Worm (Caenorhabditis elegans): ENCODE results near the gene C31A11.13.

The C31A11.13 gene

DNA sequence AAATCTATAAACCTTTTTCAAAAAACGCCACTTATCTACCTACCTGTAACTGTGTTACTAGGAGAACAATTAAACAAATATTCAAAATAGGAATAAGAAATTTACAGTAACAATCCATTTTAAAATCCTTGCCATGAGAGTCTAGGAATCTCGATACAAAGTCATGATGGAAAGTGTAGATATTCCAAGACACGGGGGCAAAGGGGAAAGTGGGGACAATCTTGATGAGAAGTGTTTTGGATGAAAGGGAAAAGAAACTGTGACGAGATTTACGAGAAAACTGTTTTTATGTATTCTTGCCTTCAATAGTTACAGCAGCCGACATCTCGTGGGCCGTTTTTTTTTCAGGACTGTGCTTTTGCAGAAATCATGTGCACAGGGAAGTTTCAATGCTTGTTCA is 20.2 kb downstream of the C31A11.13 start, which contains the start of gene F28G4.2:
Gene F28G4.2, minus strand, starts transcription at position 175 of the 400 bp plus-strand sequence.
- no peak for TF ChIP-seq ets-7 (tag; optimal IDR thresholded peaks at IDR 0.05)
- TF ChIP-seq hmbx-1 (tag; optimal IDR thresholded peaks at IDR 0.05), result no peak
- no peak for TF ChIP-seq ama-1 (optimal IDR thresholded peaks at IDR 0.05)

DNA sequence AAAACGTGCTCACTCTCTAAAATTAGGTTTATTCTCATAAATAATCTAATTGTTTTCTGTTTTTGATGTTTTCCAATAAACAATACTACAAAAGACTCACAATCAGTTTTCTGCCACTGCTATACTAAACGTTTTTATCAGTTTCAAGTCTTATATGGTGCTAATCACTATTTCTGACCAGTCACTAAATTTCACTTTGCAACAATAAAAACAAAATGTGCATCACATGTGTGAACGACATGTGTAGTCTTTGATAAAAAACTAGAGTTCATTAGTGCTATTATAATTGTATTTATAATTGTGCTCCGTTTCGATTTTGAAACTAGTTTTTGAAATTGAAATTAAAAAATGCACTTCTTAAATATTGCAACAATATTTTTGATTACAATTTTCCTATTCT is 24.4 kb downstream of the C31A11.13 start, which contains the start of gene cyp-37B1:
Gene cyp-37B1, plus strand, starts transcription at position 199 of the 400 bp plus-strand sequence.
- TF ChIP-seq tbx-11 (GFP tag; IDR thresholded peaks at IDR 0.05) (no peak), ets-7 (tag; optimal IDR thresholded peaks at IDR 0.05) (no peak), ama-1 (optimal IDR thresholded peaks at IDR 0.05) (no peak), flt-1 (GFP tag; IDR thresholded peaks at IDR 0.05) (no peak), scrt-1 (GFP tag; IDR thresholded peaks at IDR 0.05) (no peak), ceh-36 (tag; optimal IDR thresholded peaks at IDR 0.05) (no peak), B0310.2 (tag; optimal IDR thresholded peaks at IDR 0.05) (no peak), tbx-37 (GFP tag; conservative IDR thresholded peaks at IDR 0.05) (no peak), hnd-1 (tag; optimal IDR thresholded peaks at IDR 0.05) (no peak)

DNA sequence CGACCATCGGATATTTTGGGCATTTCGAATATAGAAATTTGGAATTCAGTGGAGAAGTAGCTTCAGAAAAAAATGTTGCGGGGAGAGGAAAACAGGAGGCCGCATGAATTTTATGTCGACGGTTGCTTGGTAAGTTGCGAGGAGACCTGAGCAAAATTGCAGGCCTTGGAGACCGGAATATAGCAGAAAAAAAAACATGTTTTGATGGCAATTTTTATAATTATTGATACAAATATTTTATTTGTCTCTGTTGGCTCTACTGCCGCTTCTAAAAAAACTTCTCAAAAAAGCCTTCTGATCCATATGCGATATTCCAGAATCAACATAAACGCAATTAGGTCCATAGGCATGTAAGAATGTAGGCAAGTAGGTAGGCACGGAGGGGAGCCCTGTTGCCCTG is 27.0 kb downstream of the C31A11.13 start, which contains the start of gene pacl-1:
Gene pacl-1, minus strand, starts transcription at position 101 of the 400 bp plus-strand sequence.
- TF ChIP-seq F13C5.2 (tag; optimal IDR thresholded peaks at IDR 0.05), result no peak
- no peak for TF ChIP-seq ama-1 (optimal IDR thresholded peaks at IDR 0.05)
- TF ChIP-seq aly-1 (tag; optimal IDR thresholded peaks at IDR 0.05), result no peak
- TF ChIP-seq ceh-36 (tag; optimal IDR thresholded peaks at IDR 0.05), result no peak
- no peak for TF ChIP-seq pes-1 (GFP tag; IDR thresholded peaks at IDR 0.05)
- no peak for TF ChIP-seq tra-4 (tag; optimal IDR thresholded peaks at IDR 0.05)
- no peak for TF ChIP-seq B0310.2 (tag; optimal IDR thresholded peaks at IDR 0.05)
- TF ChIP-seq flt-1 (GFP tag; IDR thresholded peaks at IDR 0.05), result no peak
- TF ChIP-seq tbx-11 (GFP tag; IDR thresholded peaks at IDR 0.05), result no peak
- no peak for TF ChIP-seq hmg-4 (GFP tag; optimal IDR thresholded peaks at IDR 0.05)
- no peak for TF ChIP-seq hmbx-1 (tag; optimal IDR thresholded peaks at IDR 0.05)
- no peak for TF ChIP-seq scrt-1 (GFP tag; IDR thresholded peaks at IDR 0.05)
- TF ChIP-seq tbx-37 (GFP tag; conservative IDR thresholded peaks at IDR 0.05), result no peak

DNA sequence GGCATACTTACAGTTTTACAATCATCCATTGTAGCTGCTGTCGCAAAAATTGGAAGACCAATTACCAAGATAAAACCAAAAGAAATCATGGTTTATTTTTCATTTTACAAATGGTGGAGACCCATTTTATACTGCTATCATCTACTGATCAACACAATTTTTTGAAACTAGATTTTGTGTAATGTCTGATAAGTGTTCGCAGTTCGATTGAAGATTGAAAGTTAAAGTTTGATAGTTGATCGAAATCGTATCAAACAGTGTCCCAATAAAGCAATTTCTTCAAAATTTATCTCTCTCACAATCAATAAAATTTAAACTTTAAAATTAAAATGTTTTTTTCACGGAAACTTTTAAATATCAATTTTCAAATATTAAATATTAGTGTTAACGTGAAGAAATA is 31.2 kb downstream of the C31A11.13 start, which contains the start of gene T13F3.6:
Gene T13F3.6, minus strand, starts transcription at position 101 of the 400 bp plus-strand sequence.
- TF ChIP-seq tra-4 (tag; optimal IDR thresholded peaks at IDR 0.05), result no peak
- no peak for TF ChIP-seq ceh-36 (tag; optimal IDR thresholded peaks at IDR 0.05)
- no peak for TF ChIP-seq tbx-11 (GFP tag; IDR thresholded peaks at IDR 0.05)
- no peak for TF ChIP-seq pes-1 (GFP tag; IDR thresholded peaks at IDR 0.05)
- no peak for TF ChIP-seq ceh-13 (GFP tag; optimal IDR thresholded peaks at IDR 0.05)
- TF ChIP-seq ama-1 (optimal IDR thresholded peaks at IDR 0.05), result no peak
- no peak for TF ChIP-seq scrt-1 (GFP tag; IDR thresholded peaks at IDR 0.05)
- TF ChIP-seq ets-7 (tag; optimal IDR thresholded peaks at IDR 0.05), result no peak

DNA sequence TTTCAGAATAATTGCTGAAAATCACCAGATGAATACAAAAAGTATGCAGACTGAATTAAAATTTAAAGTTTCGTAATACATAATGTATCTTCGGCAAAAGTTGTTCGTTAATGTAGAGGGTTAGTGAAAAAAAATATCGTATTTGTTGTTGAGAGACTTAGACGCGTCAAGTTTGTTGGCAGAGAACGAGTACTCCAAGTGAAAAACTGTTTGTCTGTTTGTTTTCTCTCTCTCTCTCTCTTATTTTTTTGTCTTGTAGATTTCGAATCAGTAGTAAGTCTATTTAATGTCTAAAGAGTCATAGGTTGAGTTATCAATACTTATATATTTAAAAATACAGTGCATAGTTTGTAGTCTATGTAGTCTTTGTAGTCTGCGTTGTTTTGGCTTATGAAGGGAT is 32.8 kb downstream of the C31A11.13 start, which contains the start of the genes fbxa-2 and T13F3.8:
Gene fbxa-2, minus strand, starts transcription at position 101 of the 400 bp plus-strand sequence.
Gene T13F3.8, plus strand, starts transcription at position 245 of the 400 bp plus-strand sequence.
- TF ChIP-seq B0310.2 (tag; optimal IDR thresholded peaks at IDR 0.05) (no peak), ceh-36 (tag; optimal IDR thresholded peaks at IDR 0.05) (no peak), pes-1 (GFP tag; IDR thresholded peaks at IDR 0.05) (no peak), ama-1 (optimal IDR thresholded peaks at IDR 0.05) (no peak), tra-4 (tag; optimal IDR thresholded peaks at IDR 0.05) (no peak), scrt-1 (GFP tag; IDR thresholded peaks at IDR 0.05) (no peak), tbx-11 (GFP tag; IDR thresholded peaks at IDR 0.05) (no peak), ets-7 (tag; optimal IDR thresholded peaks at IDR 0.05) (no peak), sea-1 (GFP tag; conservative IDR thresholded peaks at IDR 0.05) (no peak), hnd-1 (tag; optimal IDR thresholded peaks at IDR 0.05) (no peak), aly-1 (tag; optimal IDR thresholded peaks at IDR 0.05) (no peak), flt-1 (GFP tag; IDR thresholded peaks at IDR 0.05) (no peak), tbx-37 (GFP tag; conservative IDR thresholded peaks at IDR 0.05) (no peak), ceh-13 (GFP tag; optimal IDR thresholded peaks at IDR 0.05) (no peak), hmbx-1 (tag; optimal IDR thresholded peaks at IDR 0.05) (no peak), hmg-4 (GFP tag; optimal IDR thresholded peaks at IDR 0.05) (no peak), F13C5.2 (tag; optimal IDR thresholded peaks at IDR 0.05) (no peak)

DNA sequence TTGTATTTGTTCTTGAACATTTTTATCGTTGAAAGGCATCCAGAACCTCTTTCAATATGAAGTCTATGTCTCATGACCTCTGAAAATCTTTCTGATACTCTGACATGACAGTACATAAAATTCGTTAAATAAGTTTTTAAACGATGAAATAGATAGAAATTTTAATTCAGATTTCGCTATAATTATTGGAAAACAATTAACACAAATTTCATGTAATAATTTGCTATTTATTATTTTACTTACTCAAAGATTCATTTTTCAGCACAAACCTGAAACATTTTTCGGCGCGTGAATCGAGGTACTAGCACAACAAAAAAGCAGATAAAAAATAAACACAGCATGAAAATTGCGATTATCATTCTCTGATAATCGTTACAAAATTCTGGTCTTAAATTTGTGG is 35.8 kb downstream of the C31A11.13 start, which contains the start of gene T13F3.4:
Gene T13F3.4, minus strand, starts transcription at position 101 of the 400 bp plus-strand sequence.
- TF ChIP-seq ama-1 (optimal IDR thresholded peaks at IDR 0.05) (no peak), hmbx-1 (tag; optimal IDR thresholded peaks at IDR 0.05) (no peak), tbx-37 (GFP tag; conservative IDR thresholded peaks at IDR 0.05) (no peak), F13C5.2 (tag; optimal IDR thresholded peaks at IDR 0.05) (no peak), tbx-11 (GFP tag; IDR thresholded peaks at IDR 0.05) (no peak), scrt-1 (GFP tag; IDR thresholded peaks at IDR 0.05) (no peak), aly-1 (tag; optimal IDR thresholded peaks at IDR 0.05) (no peak), pes-1 (GFP tag; IDR thresholded peaks at IDR 0.05) (no peak), tra-4 (tag; optimal IDR thresholded peaks at IDR 0.05) (no peak), flt-1 (GFP tag; IDR thresholded peaks at IDR 0.05) (no peak), B0310.2 (tag; optimal IDR thresholded peaks at IDR 0.05) (no peak), hmg-4 (GFP tag; optimal IDR thresholded peaks at IDR 0.05) (no peak), ceh-36 (tag; optimal IDR thresholded peaks at IDR 0.05) (no peak), ceh-13 (GFP tag; optimal IDR thresholded peaks at IDR 0.05) (no peak)

DNA sequence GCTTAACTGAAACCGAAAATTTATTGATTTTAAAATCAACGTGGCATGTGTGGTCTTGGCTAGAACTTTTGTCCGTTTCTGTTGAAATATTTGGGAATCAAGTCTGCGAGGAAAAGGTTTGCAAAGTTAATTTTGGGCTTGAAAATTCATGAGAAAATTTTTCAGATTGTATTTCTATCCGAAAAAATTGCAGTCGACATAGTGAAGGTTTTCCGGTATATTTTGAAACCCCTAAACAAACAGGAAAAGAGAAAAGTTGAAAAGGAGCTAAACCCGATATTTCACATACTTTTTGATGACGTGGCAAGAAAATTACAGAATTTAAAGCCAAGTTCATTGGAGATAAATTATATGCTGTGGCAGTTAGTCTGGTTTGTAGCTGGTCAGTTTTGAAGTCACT is 42.7 kb downstream of the C31A11.13 start, which contains the start of gene nhr-127:
Gene nhr-127, plus strand, starts transcription at position 301 of the 400 bp plus-strand sequence.
- no peak for TF ChIP-seq F13C5.2 (tag; optimal IDR thresholded peaks at IDR 0.05)
- no peak for TF ChIP-seq tra-4 (tag; optimal IDR thresholded peaks at IDR 0.05)
- no peak for TF ChIP-seq scrt-1 (GFP tag; IDR thresholded peaks at IDR 0.05)
- no peak for TF ChIP-seq pes-1 (GFP tag; IDR thresholded peaks at IDR 0.05)
- TF ChIP-seq hmg-4 (GFP tag; optimal IDR thresholded peaks at IDR 0.05), result no peak
- TF ChIP-seq tbx-11 (GFP tag; IDR thresholded peaks at IDR 0.05), result no peak
- TF ChIP-seq ceh-13 (GFP tag; optimal IDR thresholded peaks at IDR 0.05), result no peak
- TF ChIP-seq aly-1 (tag; optimal IDR thresholded peaks at IDR 0.05), result no peak
- no peak for TF ChIP-seq ets-7 (tag; optimal IDR thresholded peaks at IDR 0.05)
- no peak for TF ChIP-seq hnd-1 (tag; optimal IDR thresholded peaks at IDR 0.05)
- TF ChIP-seq ama-1 (optimal IDR thresholded peaks at IDR 0.05), result no peak
- TF ChIP-seq tbx-37 (GFP tag; conservative IDR thresholded peaks at IDR 0.05), result no peak
- TF ChIP-seq hmbx-1 (tag; optimal IDR thresholded peaks at IDR 0.05), result no peak
- TF ChIP-seq B0310.2 (tag; optimal IDR thresholded peaks at IDR 0.05), result no peak
- TF ChIP-seq sea-1 (GFP tag; conservative IDR thresholded peaks at IDR 0.05), result no peak
- no peak for TF ChIP-seq ceh-36 (tag; optimal IDR thresholded peaks at IDR 0.05)
- no peak for TF ChIP-seq flt-1 (GFP tag; IDR thresholded peaks at IDR 0.05)

Measured in whole organism, early embryonic.